Fruit fly (Drosophila melanogaster): ENCODE data around the gene CG43317.

DNA sequence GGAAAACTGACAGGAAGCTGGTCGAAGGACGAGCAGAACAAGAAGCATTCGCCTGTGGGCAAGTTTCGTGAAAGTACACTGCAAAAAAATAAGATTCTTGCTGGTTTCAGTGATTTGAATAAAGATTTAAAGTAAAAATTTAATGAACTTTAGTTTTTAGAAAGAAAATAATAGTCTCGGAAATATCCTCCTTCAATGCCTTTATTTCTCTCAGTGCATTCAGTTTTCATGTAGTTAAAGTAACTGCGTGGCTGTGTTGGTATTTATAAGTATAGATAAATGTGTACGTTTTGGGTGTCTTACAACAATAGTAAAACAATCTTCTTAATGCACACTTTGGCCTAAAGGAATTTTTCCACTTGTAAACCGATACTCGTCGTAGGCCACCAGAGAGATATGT lies 49.9 kb downstream of the CG43317 start:
- TF ChIP-seq kay (GFP tag; ENCODE audit: borderline replicate concordance): no peak
- no peak for TF ChIP-seq CG5204 (GFP tag; optimal IDR thresholded peaks at IDR 0.05)
